Worm (Caenorhabditis elegans) whole organism, midembryonic: ENCODE results near the gene Y51A2A.16.

Experiments used
- T22C8.4 ChIP-seq: fragments of 200-800 bp; sonication (Bioruptor generic); IDR thresholded peaks from 2 replicates; pipeline ENCODE4 v1.3.6; 2022; ENCODE audit warnings: missing genetic modification characterization, missing compliant biosample characterization
- cog-1 ChIP-seq: sonication (generic microtip); optimal IDR thresholded peaks from 2 replicates; lab custom pipeline; 2016; ENCODE audit warnings: missing genetic modification characterization, missing compliant biosample characterization
- flt-1 ChIP-seq: fragments of 200-800 bp; sonication (Bioruptor generic); IDR thresholded peaks from 2 replicates; pipeline ENCODE4 v1.3.6; 2022; ENCODE audit warnings: missing genetic modification characterization, missing compliant biosample characterization
- klf-2 ChIP-seq: fragments of 200-800 bp; sonication (Bioruptor generic); conservative IDR thresholded peaks from 2 replicates; pipeline ENCODE4 v1.3.6; 2022; ENCODE audit warnings: missing genetic modification reagents, missing genetic modification characterization, missing compliant biosample characterization
- med-1 ChIP-seq: sonication (generic microtip); optimal IDR thresholded peaks from 2 replicates; lab custom pipeline; 2017; ENCODE audit warnings: missing genetic modification characterization, mild to moderate bottlenecking, missing compliant biosample characterization, antibody characterized with exemption, missing genetic modification reagents; ENCODE audit not compliant: insufficient read depth
- ref-1 ChIP-seq: fragments of 200-800 bp; sonication (Bioruptor generic); conservative IDR thresholded peaks from 2 replicates; pipeline ENCODE4 v1.3.6; 2022; ENCODE audit warnings: missing genetic modification reagents, missing genetic modification characterization, missing compliant biosample characterization
- tab-1 ChIP-seq: fragments of 200-800 bp; sonication (Bioruptor generic); IDR thresholded peaks from 2 replicates; pipeline ENCODE4 v1.3.6; 2022; ENCODE audit warnings: missing genetic modification characterization, missing compliant biosample characterization
- ztf-23 ChIP-seq: fragments of 200-800 bp; sonication (Bioruptor generic); IDR thresholded peaks from 2 replicates; pipeline ENCODE4 v1.3.6; 2022; ENCODE audit warnings: missing genetic modification reagents, missing genetic modification characterization, missing compliant biosample characterization
- ztf-29 ChIP-seq: fragments of 200-800 bp; sonication (Bioruptor generic); IDR thresholded peaks from 2 replicates; pipeline ENCODE4 v1.3.6; 2022; ENCODE audit warnings: missing genetic modification reagents, missing genetic modification characterization, missing compliant biosample characterization

Y51A2A.16 gene

ce11 chrV:18282597-18282996, 1.9 kb upstream of the Y51A2A.16 start, which contains the start of gene clec-247:
Gene clec-247, plus strand, starts transcription at chrV:18282897.
- TF ChIP-seq T22C8.4 (GFP tag; lab: Robert Waterston, UW), result no peak
- no peak for TF ChIP-seq ztf-29 (GFP tag; lab: Robert Waterston, UW)
- no peak for TF ChIP-seq cog-1 (tag; lab: Kevin White, UChicago)

- no peak for TF ChIP-seq cog-1 (tag; lab: Kevin White, UChicago)
- no peak for TF ChIP-seq ztf-23 (GFP tag; lab: Robert Waterston, UW)
- TF ChIP-seq ref-1, result no peak
- TF ChIP-seq tab-1 (GFP tag; lab: Robert Waterston, UW), result no peak
- TF ChIP-seq flt-1 (GFP tag; lab: Robert Waterston, UW), result no peak
- no peak for TF ChIP-seq T22C8.4 (GFP tag; lab: Robert Waterston, UW)
- TF ChIP-seq ztf-29 (GFP tag; lab: Robert Waterston, UW), result no peak
- no peak for TF ChIP-seq klf-2 (GFP tag; lab: Robert Waterston, UW)
- TF ChIP-seq med-1 (GFP tag; lab: Kevin White, UChicago), result no peak
Observed at ce11 chrV:18270403-18270802, 10.3 kb downstream of the Y51A2A.16 start, which contains the start of gene Y37H2C.4. Gene Y37H2C.4, plus strand, starts transcription at chrV:18270703.

ce11 chrV:18269885-18270284, 10.8 kb downstream of the Y51A2A.16 start, which contains the start of gene skr-6:
Gene skr-6, minus strand, starts transcription at chrV:18269985.
- no peak for TF ChIP-seq T22C8.4 (GFP tag; lab: Robert Waterston, UW)
- no peak for TF ChIP-seq tab-1 (GFP tag; lab: Robert Waterston, UW)
- TF ChIP-seq med-1 (GFP tag; lab: Kevin White, UChicago), result no peak
- TF ChIP-seq flt-1 (GFP tag; lab: Robert Waterston, UW), result no peak
- no peak for TF ChIP-seq cog-1 (tag; lab: Kevin White, UChicago)
- no peak for TF ChIP-seq ref-1
- no peak for TF ChIP-seq klf-2 (GFP tag; lab: Robert Waterston, UW)
- TF ChIP-seq ztf-23 (GFP tag; lab: Robert Waterston, UW), result no peak
- no peak for TF ChIP-seq ztf-29 (GFP tag; lab: Robert Waterston, UW)

DNA sequence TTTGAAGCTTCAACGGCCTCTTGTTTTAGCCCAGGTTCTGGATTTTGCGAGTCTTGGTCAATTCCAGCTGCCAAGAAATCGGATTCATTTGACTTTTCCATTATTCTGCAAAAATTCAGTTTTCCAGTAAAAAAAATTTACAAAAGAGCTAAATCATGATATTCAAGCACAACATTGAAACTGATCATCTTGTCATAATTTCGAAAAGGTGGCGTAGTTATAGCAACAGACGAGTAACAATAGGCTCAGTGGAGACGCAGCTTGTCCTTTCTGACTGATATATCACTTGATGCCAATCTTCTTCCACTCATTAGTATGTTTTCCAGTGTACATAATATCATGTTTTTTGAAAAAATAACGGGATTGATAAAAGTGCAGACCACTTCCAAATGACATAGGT, 11.9 kb downstream of the Y51A2A.16 start, which contains the start of gene fbxa-213:
fbxa-213 (minus strand) TSS at position 101 of the 400 bp plus-strand sequence.
- TF ChIP-seq ztf-29 (GFP tag; lab: Robert Waterston, UW), result no peak
- no peak for TF ChIP-seq ref-1
- no peak for TF ChIP-seq ztf-23 (GFP tag; lab: Robert Waterston, UW)
- TF ChIP-seq med-1 (GFP tag; lab: Kevin White, UChicago), result no peak
- no peak for TF ChIP-seq T22C8.4 (GFP tag; lab: Robert Waterston, UW)
- no peak for TF ChIP-seq flt-1 (GFP tag; lab: Robert Waterston, UW)
- no peak for TF ChIP-seq cog-1 (tag; lab: Kevin White, UChicago)
- no peak for TF ChIP-seq klf-2 (GFP tag; lab: Robert Waterston, UW)
- TF ChIP-seq tab-1 (GFP tag; lab: Robert Waterston, UW), result no peak

DNA sequence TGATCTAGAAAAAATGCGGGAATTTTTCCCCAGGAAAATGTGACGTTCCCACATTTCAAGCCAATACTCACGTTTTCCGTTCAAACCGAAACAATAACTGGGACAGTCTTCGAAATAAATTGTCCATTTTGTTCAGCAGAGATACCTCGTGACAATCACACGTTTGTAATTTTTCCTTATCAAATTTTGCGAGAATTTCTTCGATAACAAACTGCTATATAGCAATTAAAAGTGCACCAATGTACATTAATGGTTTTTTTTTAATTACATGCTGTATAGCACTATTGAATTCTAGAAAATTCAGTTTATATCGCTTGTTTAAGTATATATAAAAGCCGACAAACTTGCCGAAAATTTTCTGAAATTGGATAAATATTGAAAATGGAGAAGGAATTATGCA, 14.4 kb downstream of the Y51A2A.16 start, which contains the start of gene R10E8.6:
R10E8.6 (minus strand) TSS at position 154 of the 400 bp plus-strand sequence.
- TF ChIP-seq cog-1 (tag; lab: Kevin White, UChicago), result no peak
- TF ChIP-seq T22C8.4 (GFP tag; lab: Robert Waterston, UW), result no peak
- no peak for TF ChIP-seq ztf-23 (GFP tag; lab: Robert Waterston, UW)
- TF ChIP-seq ref-1, result no peak
- TF ChIP-seq flt-1 (GFP tag; lab: Robert Waterston, UW), result no peak
- no peak for TF ChIP-seq med-1 (GFP tag; lab: Kevin White, UChicago)
- no peak for TF ChIP-seq klf-2 (GFP tag; lab: Robert Waterston, UW)
- TF ChIP-seq ztf-29 (GFP tag; lab: Robert Waterston, UW), result no peak

- TF ChIP-seq ztf-23 (GFP tag; lab: Robert Waterston, UW) (no peak), T22C8.4 (GFP tag; lab: Robert Waterston, UW) (no peak), tab-1 (GFP tag; lab: Robert Waterston, UW) (no peak), flt-1 (GFP tag; lab: Robert Waterston, UW) (no peak), med-1 (GFP tag; lab: Kevin White, UChicago) (no peak)
Observed at ce11 chrV:18265514-18265913, 15.2 kb downstream of the Y51A2A.16 start.

DNA sequence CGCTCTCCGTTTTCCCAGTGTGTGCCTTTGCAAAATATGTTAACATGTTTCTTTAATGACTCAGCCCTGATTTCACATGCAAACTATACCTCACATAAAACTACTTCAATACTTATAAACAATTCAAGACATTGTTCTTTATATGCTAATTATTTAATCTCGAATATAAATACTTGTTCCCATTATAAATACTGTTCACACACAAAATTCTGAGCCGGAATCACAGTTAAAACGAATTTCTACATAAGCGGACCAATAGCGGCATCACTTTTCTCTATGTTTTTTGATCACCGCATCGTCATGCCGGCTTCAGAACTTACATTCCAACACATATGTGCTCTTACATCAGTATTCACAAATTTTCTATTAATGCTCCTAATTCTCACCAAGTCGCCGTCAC, 26.2 kb downstream of the Y51A2A.16 start, which contains the start of gene R10E8.5:
R10E8.5 (plus strand) TSS at position 301 of the 400 bp plus-strand sequence.
- TF ChIP-seq flt-1 (GFP tag; lab: Robert Waterston, UW), result no peak
- no peak for TF ChIP-seq T22C8.4 (GFP tag; lab: Robert Waterston, UW)
- TF ChIP-seq ref-1, result no peak
- TF ChIP-seq ztf-29 (GFP tag; lab: Robert Waterston, UW), result no peak
- TF ChIP-seq tab-1 (GFP tag; lab: Robert Waterston, UW), result no peak
- TF ChIP-seq cog-1 (tag; lab: Kevin White, UChicago), result no peak
- no peak for TF ChIP-seq med-1 (GFP tag; lab: Kevin White, UChicago)
- no peak for TF ChIP-seq ztf-23 (GFP tag; lab: Robert Waterston, UW)
- TF ChIP-seq klf-2 (GFP tag; lab: Robert Waterston, UW), result no peak

ce11 chrV:18253494-18253893, 27.2 kb downstream of the Y51A2A.16 start, which contains the start of gene R10E8.2:
Gene R10E8.2, plus strand, starts transcription at chrV:18253794.
- no peak for TF ChIP-seq ztf-29 (GFP tag; lab: Robert Waterston, UW)
- TF ChIP-seq tab-1 (GFP tag; lab: Robert Waterston, UW), result no peak
- TF ChIP-seq ref-1, result no peak
- no peak for TF ChIP-seq flt-1 (GFP tag; lab: Robert Waterston, UW)
- no peak for TF ChIP-seq cog-1 (tag; lab: Kevin White, UChicago)
- no peak for TF ChIP-seq T22C8.4 (GFP tag; lab: Robert Waterston, UW)
- no peak for TF ChIP-seq klf-2 (GFP tag; lab: Robert Waterston, UW)
- TF ChIP-seq med-1 (GFP tag; lab: Kevin White, UChicago), result no peak
- no peak for TF ChIP-seq ztf-23 (GFP tag; lab: Robert Waterston, UW)

DNA sequence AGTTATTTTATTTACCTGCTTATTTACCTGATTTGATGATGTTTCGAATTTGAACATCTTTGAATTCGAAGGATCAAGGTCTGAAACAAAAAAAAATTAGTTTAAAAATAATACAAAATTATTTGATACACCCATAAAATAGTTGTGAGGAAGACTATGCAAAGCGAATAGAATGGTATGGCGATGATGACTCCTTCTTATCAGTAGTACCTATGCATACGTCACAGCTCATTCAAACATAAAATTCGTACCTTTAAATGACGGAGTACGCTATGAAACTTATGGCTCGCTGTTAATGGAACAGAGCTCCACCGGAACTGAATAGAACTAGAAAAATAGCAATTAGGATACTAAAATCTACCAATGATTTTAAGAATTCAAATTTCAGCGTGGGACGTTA, 28.4 kb downstream of the Y51A2A.16 start, which contains the start of gene R10E8.1:
R10E8.1 (minus strand) TSS at position 178 of the 400 bp plus-strand sequence.
- TF ChIP-seq flt-1 (GFP tag; lab: Robert Waterston, UW), result no peak
